Fruit fly (Drosophila melanogaster) whole organism, embryonic: ENCODE data around the gene Ldh.

Source experiments
- BtbVII ChIP-seq: fragments of 200-800 bp; sonication (Bioruptor generic); optimal IDR thresholded peaks from 3 replicates; lab custom pipeline; 2017; ENCODE audit warnings: missing biosample characterization, mild to moderate bottlenecking, missing genetic modification characterization
- CG10267 ChIP-seq: fragments of 200-800 bp; sonication (Bioruptor generic); optimal IDR thresholded peaks from 2 replicates; lab custom pipeline; 2018; ENCODE audit warnings: missing biosample characterization, mild to moderate bottlenecking, missing genetic modification characterization, moderate library complexity
- CG10543 ChIP-seq: fragments of 200-800 bp; sonication (Bioruptor generic); optimal IDR thresholded peaks from 3 replicates; lab custom pipeline; 2017; ENCODE audit warnings: missing biosample characterization, mild to moderate bottlenecking, missing genetic modification characterization, moderate library complexity
- CG10565 ChIP-seq: fragments of 200-800 bp; sonication (Bioruptor generic); optimal IDR thresholded peaks from 3 replicates; lab custom pipeline; 2016; ENCODE audit warnings: missing biosample characterization, mild to moderate bottlenecking, missing genetic modification characterization
- CG11723 ChIP-seq: fragments of 200-800 bp; sonication (Bioruptor generic); optimal IDR thresholded peaks from 2 replicates; lab custom pipeline; 2017; ENCODE audit warnings: missing biosample characterization, mild to moderate bottlenecking, missing genetic modification characterization
- CG12299 ChIP-seq: fragments of 200-800 bp; sonication (Bioruptor generic); optimal IDR thresholded peaks from 2 replicates; lab custom pipeline; 2018; ENCODE audit warnings: missing biosample characterization, mild to moderate bottlenecking, missing genetic modification characterization
- CG13123 ChIP-seq: fragments of 200-800 bp; sonication (Bioruptor generic); optimal IDR thresholded peaks from 2 replicates; lab custom pipeline; 2016; ENCODE audit warnings: missing biosample characterization, missing genetic modification characterization
- CG14710 ChIP-seq: fragments of 200-800 bp; sonication (Bioruptor generic); optimal IDR thresholded peaks from 3 replicates; lab custom pipeline; 2019; ENCODE audit warnings: missing biosample characterization, mild to moderate bottlenecking, missing genetic modification characterization, moderate library complexity
- CG18011 ChIP-seq: fragments of 200-800 bp; sonication (Bioruptor generic); optimal IDR thresholded peaks from 2 replicates; lab custom pipeline; 2017; ENCODE audit warnings: missing biosample characterization, missing genetic modification characterization, mild to moderate bottlenecking, moderate library complexity, missing genotype
- CG31365 ChIP-seq: fragments of 200-800 bp; sonication (Bioruptor generic); optimal IDR thresholded peaks from 2 replicates; lab custom pipeline; 2018; ENCODE audit warnings: missing biosample characterization, mild to moderate bottlenecking, missing genetic modification characterization
- CG34376 ChIP-seq: fragments of 200-800 bp; sonication (Bioruptor generic); optimal IDR thresholded peaks from 2 replicates; lab custom pipeline; 2018; ENCODE audit warnings: missing biosample characterization, mild to moderate bottlenecking, missing genetic modification characterization
- CG4360 ChIP-seq: fragments of 200-800 bp; sonication (Bioruptor generic); IDR thresholded peaks from 2 replicates; pipeline ENCODE4 v1.3.6; 2022; ENCODE audit warnings: missing biosample characterization, missing genetic modification characterization
- CG6791 ChIP-seq: fragments of 200-800 bp; sonication (Bioruptor generic); IDR thresholded peaks from 3 replicates; pipeline ENCODE4 v1.3.6; 2022; ENCODE audit warnings: missing biosample characterization, missing genetic modification characterization; ENCODE audit not compliant: partially characterized antibody
- CG7928 ChIP-seq: fragments of 200-800 bp; sonication (Bioruptor generic); optimal IDR thresholded peaks from 2 replicates; lab custom pipeline; 2017; ENCODE audit warnings: missing biosample characterization, mild to moderate bottlenecking, missing genetic modification characterization
- CG8944 ChIP-seq: fragments of 200-800 bp; sonication (Bioruptor generic); optimal IDR thresholded peaks from 3 replicates; lab custom pipeline; 2016; ENCODE audit warnings: missing biosample characterization, missing genetic modification characterization
- CoRest ChIP-seq: fragments of 200-800 bp; sonication (Bioruptor generic); optimal IDR thresholded peaks from 3 replicates; lab custom pipeline; 2018; ENCODE audit warnings: missing biosample characterization, mild to moderate bottlenecking, missing genetic modification characterization, moderate library complexity
- Deaf1 ChIP-seq: fragments of 200-800 bp; optimal IDR thresholded peaks from 3 replicates; lab custom pipeline; 2019; ENCODE audit warnings: missing biosample characterization, mild to moderate bottlenecking, missing genetic modification characterization, moderate library complexity
- Dp ChIP-seq: fragments of 200-800 bp; sonication (Bioruptor generic); optimal IDR thresholded peaks from 2 replicates; lab custom pipeline; 2018; ENCODE audit warnings: missing biosample characterization, mild to moderate bottlenecking, missing genetic modification characterization, moderate library complexity
- Gug ChIP-seq: fragments of 200-800 bp; sonication (Bioruptor generic); IDR thresholded peaks from 4 replicates; pipeline ENCODE4 v1.3.6; 2022; ENCODE audit warnings: missing biosample characterization, missing genetic modification characterization
- HLH3B ChIP-seq: fragments of 200-800 bp; sonication (Bioruptor generic); IDR thresholded peaks from 2 replicates; pipeline ENCODE4 v1.3.6; 2022; ENCODE audit warnings: missing biosample characterization, missing genetic modification characterization
- Hr39 ChIP-seq: fragments of >200 bp; optimal IDR thresholded peaks from 2 replicates; lab custom pipeline; 2017
- Kr ChIP-seq: fragments of 200-800 bp; sonication (Bioruptor generic); optimal IDR thresholded peaks from 2 replicates; lab custom pipeline; 2017; ENCODE audit warnings: missing biosample characterization, mild to moderate bottlenecking, missing genetic modification characterization
- Mes4 ChIP-seq: fragments of 200-800 bp; sonication (Bioruptor generic); optimal IDR thresholded peaks from 2 replicates; lab custom pipeline; 2016; ENCODE audit warnings: missing biosample characterization, missing genetic modification characterization
- Myb ChIP-seq: fragments of 200-800 bp; sonication (Bioruptor generic); optimal IDR thresholded peaks from 2 replicates; lab custom pipeline; 2016; ENCODE audit warnings: missing biosample characterization, missing genetic modification characterization
- NFAT ChIP-seq: fragments of 200-800 bp; sonication (Bioruptor generic); IDR thresholded peaks from 2 replicates; pipeline ENCODE4 v1.3.6; 2022; ENCODE audit warnings: missing biosample characterization, missing genetic modification characterization
- NfI ChIP-seq: fragments of 200-800 bp; sonication (Bioruptor generic); optimal IDR thresholded peaks from 3 replicates; lab custom pipeline; 2018; ENCODE audit warnings: missing biosample characterization, mild to moderate bottlenecking, missing genetic modification characterization, moderate library complexity
- PHDP ChIP-seq: fragments of 200-800 bp; sonication (Bioruptor generic); optimal IDR thresholded peaks from 3 replicates; lab custom pipeline; 2018; ENCODE audit warnings: missing biosample characterization, mild to moderate bottlenecking, missing genetic modification characterization, moderate library complexity
- Spps ChIP-seq: fragments of 200-800 bp; sonication (Bioruptor generic); optimal IDR thresholded peaks from 2 replicates; lab custom pipeline; 2018; ENCODE audit warnings: missing biosample characterization, mild to moderate bottlenecking, missing genetic modification characterization
- Tbp ChIP-seq: fragments of >200 bp; optimal IDR thresholded peaks from 2 replicates; lab custom pipeline; 2018; ENCODE audit warnings: missing biosample characterization, missing genetic modification characterization
- YL-1 ChIP-seq: fragments of 200-800 bp; sonication (Bioruptor generic); optimal IDR thresholded peaks from 3 replicates; lab custom pipeline; 2017; ENCODE audit warnings: missing biosample characterization, mild to moderate bottlenecking, missing genetic modification characterization
- bigmax ChIP-seq: fragments of 200-800 bp; sonication (Bioruptor generic); optimal IDR thresholded peaks from 2 replicates; lab custom pipeline; 2018; ENCODE audit warnings: missing biosample characterization, mild to moderate bottlenecking, missing genetic modification characterization
- br ChIP-seq: fragments of >200 bp; optimal IDR thresholded peaks from 2 replicates; lab custom pipeline; 2017
- cas ChIP-seq: fragments of 200-800 bp; sonication (Bioruptor generic); IDR thresholded peaks from 2 replicates; pipeline ENCODE4 v1.3.6; 2022; ENCODE audit warnings: missing biosample characterization, missing genetic modification characterization
- cg ChIP-seq: fragments of 200-800 bp; sonication (Bioruptor generic); optimal IDR thresholded peaks from 3 replicates; lab custom pipeline; 2019; ENCODE audit warnings: missing biosample characterization, mild to moderate bottlenecking, missing genetic modification characterization, moderate library complexity
- chinmo ChIP-seq: fragments of 200-800 bp; sonication (Bioruptor generic); IDR thresholded peaks from 4 replicates; pipeline ENCODE4 v1.3.6; 2022; ENCODE audit warnings: missing biosample characterization, missing genetic modification characterization; ENCODE audit not compliant: partially characterized antibody
- ci ChIP-seq: fragments of 200-800 bp; sonication (Bioruptor generic); IDR thresholded peaks from 3 replicates; pipeline ENCODE4 v1.3.6; 2022; ENCODE audit warnings: missing biosample characterization, missing genetic modification characterization
- crc ChIP-seq: fragments of 200-800 bp; sonication (Bioruptor generic); optimal IDR thresholded peaks from 2 replicates; lab custom pipeline; 2016; ENCODE audit warnings: missing biosample characterization, missing genetic modification characterization
- dan ChIP-seq: fragments of 200-800 bp; sonication (Bioruptor generic); IDR thresholded peaks from 2 replicates; pipeline ENCODE4 v1.3.6; 2022; ENCODE audit warnings: missing biosample characterization, missing genetic modification characterization
- dmrt99B ChIP-seq: fragments of 200-800 bp; sonication (Bioruptor generic); optimal IDR thresholded peaks from 2 replicates; lab custom pipeline; 2018; ENCODE audit warnings: missing biosample characterization, mild to moderate bottlenecking, missing genetic modification characterization, moderate library complexity
- emc ChIP-seq: fragments of 200-800 bp; sonication (Bioruptor generic); optimal IDR thresholded peaks from 2 replicates; lab custom pipeline; 2016; ENCODE audit warnings: missing biosample characterization, missing genetic modification characterization
- kah ChIP-seq: fragments of 200-800 bp; sonication (Bioruptor generic); optimal IDR thresholded peaks from 2 replicates; lab custom pipeline; 2018; ENCODE audit warnings: missing biosample characterization, mild to moderate bottlenecking, missing genetic modification characterization
- lola ChIP-seq, 3 experiments: fragments of >200 bp in 2 of 3; fragments of 200-800 bp in 1 of 3; sonication (Bioruptor generic) in 1 of 3; optimal IDR thresholded peaks; 2 replicates each; lab custom pipeline; 2017 to 2019; ENCODE audit warnings: missing biosample characterization in 3 of 3, missing genetic modification characterization in 3 of 3, mild to moderate bottlenecking in 1 of 3, moderate library complexity in 1 of 3
- odd ChIP-seq: fragments of 200-800 bp; sonication (Bioruptor generic); optimal IDR thresholded peaks from 2 replicates; lab custom pipeline; 2017; ENCODE audit warnings: missing biosample characterization, mild to moderate bottlenecking, missing genetic modification characterization
- psq ChIP-seq: fragments of 200-800 bp; sonication (Bioruptor generic); optimal IDR thresholded peaks from 2 replicates; lab custom pipeline; 2017; ENCODE audit warnings: missing biosample characterization, missing genetic modification characterization
- repo ChIP-seq: fragments of 200-800 bp; sonication (Bioruptor generic); optimal IDR thresholded peaks from 2 replicates; lab custom pipeline; 2016; ENCODE audit warnings: missing biosample characterization, missing genetic modification characterization
- sc ChIP-seq, 3 experiments: fragments of >200 bp in 2 of 3; fragments of 200-800 bp in 1 of 3; sonication (Bioruptor generic) in 1 of 3; optimal IDR thresholded peaks; 2 replicates in 2 of 3; 3 replicates in 1 of 3; lab custom pipeline; 2017; ENCODE audit warnings: mild to moderate bottlenecking in 1 of 3, missing biosample characterization in 1 of 3, missing genetic modification characterization in 1 of 3, missing genetic modification reagents in 1 of 3
- twi ChIP-seq: fragments of 200-800 bp; optimal IDR thresholded peaks from 2 replicates; lab custom pipeline; 2019; ENCODE audit warnings: missing biosample characterization, mild to moderate bottlenecking, missing genetic modification characterization, moderate library complexity
- unpg ChIP-seq: fragments of 200-800 bp; sonication (Bioruptor generic); optimal IDR thresholded peaks from 3 replicates; lab custom pipeline; 2018; ENCODE audit warnings: missing biosample characterization, mild to moderate bottlenecking, missing genetic modification characterization, moderate library complexity
- vvl ChIP-seq: fragments of 200-800 bp; sonication (Bioruptor generic); IDR thresholded peaks from 2 replicates; pipeline ENCODE4 v1.3.6; 2022; ENCODE audit warnings: missing biosample characterization, missing genetic modification characterization

The Ldh gene

dm6 chr3L:6216787-6217078 lies 45.8 kb downstream of the Ldh start:
- TF ChIP-seq chinmo, result 0 out of 4 replicates have a peak, but pooled peaks have one; percentile 18
- TF ChIP-seq CG10543 (GFP tag; lab: Kevin White, UChicago), result peak; percentile 4
- TF ChIP-seq Deaf1 (tag; lab: Kevin White, UChicago), result peak; percentile 35
- peak; percentile 35 for TF ChIP-seq Kr
- TF ChIP-seq br (lab: Kevin White, UChicago), result no peak
- TF ChIP-seq CG4360, result peak; percentile 33; the same call in 1 of the 2 replicates
- TF ChIP-seq HLH3B (GFP tag; lab: Robert Waterston, UW), result no peak
- TF ChIP-seq CG34376 (GFP tag; lab: Kevin White, UChicago), result peak; percentile 11
- peak; percentile 34; the same call in 1 of the 3 replicates for TF ChIP-seq CG6791 (GFP tag; lab: Robert Waterston, UW)
- peak; percentile 22 for TF ChIP-seq cg

dm6 chr3L:6215976-6216786 lies 46.3 kb downstream of the Ldh start:
- TF ChIP-seq unpg (GFP tag; lab: Kevin White, UChicago) (no peak), CG13123 (no peak), crc (GFP tag; lab: Kevin White, UChicago) (no peak), dan (GFP tag; lab: Robert Waterston, UW) (no peak), psq (no peak), ci (GFP tag; lab: Robert Waterston, UW) (0 out of 3 replicates have a peak, but pooled peaks have one; percentile 55), Gug (no peak), repo (no peak), CG11723 (GFP tag; lab: Kevin White, UChicago) (no peak), CG18011 (no peak), cas (GFP tag; lab: Robert Waterston, UW) (no peak), NfI (GFP tag; lab: Kevin White, UChicago) (no peak), Dp (no peak), Mes4 (GFP tag; lab: Kevin White, UChicago) (no peak), Spps (no peak), vvl (GFP tag; lab: Robert Waterston, UW) (no peak), lola (GFP tag; optimal IDR thresholded peaks at IDR 0.05; lab: Kevin White, UChicago) (no peak), CG10267 (tag; lab: Kevin White, UChicago) (no peak), CG31365 (tag; lab: Kevin White, UChicago) (peak; percentile 67), dmrt99B (no peak), kah (GFP tag; lab: Kevin White, UChicago) (peak; percentile 55), PHDP (tag; lab: Kevin White, UChicago) (no peak), Tbp (GFP tag; lab: Kevin White, UChicago) (no peak), Hr39 (lab: Kevin White, UChicago) (no peak), CG8944 (GFP tag; lab: Kevin White, UChicago) (no peak), YL-1 (GFP tag; lab: Kevin White, UChicago) (no peak), Myb (no peak), bigmax (GFP tag; lab: Kevin White, UChicago) (peak; percentile 47), CG12299 (tag; lab: Kevin White, UChicago) (peak; percentile 65), NFAT (GFP tag; lab: Robert Waterston, UW) (no peak), sc (optimal IDR thresholded peaks at IDR 0.05; lab: Kevin White, UChicago) (no peak), sc (GFP tag; optimal IDR thresholded peaks at IDR 0.05; lab: Kevin White, UChicago) (no peak), CG14710 (tag; lab: Kevin White, UChicago) (peak; percentile 58), CG10565 (no peak), odd (no peak), CG7928 (no peak), twi (tag; lab: Kevin White, UChicago) (peak; percentile 88), CoRest (tag; lab: Kevin White, UChicago) (no peak), emc (GFP tag; lab: Kevin White, UChicago) (no peak), BtbVII (peak; percentile 76)
